Fruit fly (Drosophila melanogaster) whole organism, embryonic: Measurements from ENCODE around the gene Tsp29Fa.

Source experiments
- B-H2 ChIP-seq: fragments of 200-800 bp; sonication (Bioruptor generic); optimal IDR thresholded peaks from 2 replicates; lab custom pipeline; 2018; ENCODE audit warnings: missing biosample characterization, mild to moderate bottlenecking, missing genetic modification characterization
- Bdp1 ChIP-seq: fragments of 200-800 bp; sonication (Bioruptor generic); optimal IDR thresholded peaks from 3 replicates; lab custom pipeline; 2016; ENCODE audit warnings: missing biosample characterization, missing genetic modification characterization
- BtbVII ChIP-seq: fragments of 200-800 bp; sonication (Bioruptor generic); optimal IDR thresholded peaks from 3 replicates; lab custom pipeline; 2017; ENCODE audit warnings: missing biosample characterization, mild to moderate bottlenecking, missing genetic modification characterization
- CG10209 ChIP-seq: fragments of 200-800 bp; sonication (Bioruptor generic); optimal IDR thresholded peaks from 3 replicates; lab custom pipeline; 2017; ENCODE audit warnings: missing biosample characterization, mild to moderate bottlenecking, missing genetic modification characterization, missing genetic modification reagents
- CG11456 ChIP-seq: fragments of 200-800 bp; sonication (Bioruptor generic); IDR thresholded peaks from 3 replicates; pipeline ENCODE4 v1.3.6; 2022; ENCODE audit warnings: missing biosample characterization, missing genetic modification characterization
- CG12744 ChIP-seq: fragments of 200-800 bp; sonication (Bioruptor generic); optimal IDR thresholded peaks from 2 replicates; lab custom pipeline; 2016; ENCODE audit warnings: missing biosample characterization, missing genetic modification characterization
- CG12942 ChIP-seq: fragments of 200-800 bp; sonication (Bioruptor generic); optimal IDR thresholded peaks from 3 replicates; lab custom pipeline; 2016; ENCODE audit warnings: missing biosample characterization, missing genetic modification characterization
- CG15479 ChIP-seq: fragments of 200-800 bp; sonication (Bioruptor generic); optimal IDR thresholded peaks from 3 replicates; lab custom pipeline; 2019; ENCODE audit warnings: missing biosample characterization, mild to moderate bottlenecking, missing genetic modification characterization, moderate library complexity
- CG18619 ChIP-seq: fragments of 200-800 bp; sonication (Bioruptor generic); optimal IDR thresholded peaks from 3 replicates; lab custom pipeline; 2017; ENCODE audit warnings: missing biosample characterization, mild to moderate bottlenecking, missing genetic modification characterization
- CG2875 ChIP-seq: fragments of 200-800 bp; sonication (Bioruptor generic); optimal IDR thresholded peaks from 2 replicates; lab custom pipeline; 2017; ENCODE audit warnings: missing biosample characterization, mild to moderate bottlenecking, missing genetic modification characterization, missing genetic modification reagents
- CG2889 ChIP-seq: fragments of 200-800 bp; sonication (Bioruptor generic); IDR thresholded peaks from 3 replicates; pipeline ENCODE4 v1.3.6; 2022; ENCODE audit warnings: missing biosample characterization, missing genetic modification characterization
- CG31365 ChIP-seq: fragments of 200-800 bp; sonication (Bioruptor generic); optimal IDR thresholded peaks from 2 replicates; lab custom pipeline; 2018; ENCODE audit warnings: missing biosample characterization, mild to moderate bottlenecking, missing genetic modification characterization
- CG31388 ChIP-seq: fragments of 200-800 bp; sonication (Bioruptor generic); optimal IDR thresholded peaks from 2 replicates; lab custom pipeline; 2016; ENCODE audit warnings: missing biosample characterization, missing genetic modification characterization
- CG32767 ChIP-seq: fragments of 200-800 bp; sonication (Bioruptor generic); IDR thresholded peaks from 2 replicates; pipeline ENCODE4 v1.3.6; 2022; ENCODE audit warnings: missing biosample characterization, missing genetic modification characterization
- CG34224 ChIP-seq: fragments of 200-800 bp; sonication (Bioruptor generic); IDR thresholded peaks from 3 replicates; pipeline ENCODE4 v1.3.6; 2022; ENCODE audit warnings: missing biosample characterization, missing genetic modification characterization; ENCODE audit not compliant: partially characterized antibody
- CG34376 ChIP-seq: fragments of 200-800 bp; sonication (Bioruptor generic); optimal IDR thresholded peaks from 2 replicates; lab custom pipeline; 2018; ENCODE audit warnings: missing biosample characterization, mild to moderate bottlenecking, missing genetic modification characterization
- CG4617 ChIP-seq: fragments of 200-800 bp; sonication (Bioruptor generic); optimal IDR thresholded peaks from 3 replicates; lab custom pipeline; 2016; ENCODE audit warnings: missing biosample characterization, missing genetic modification characterization, borderline replicate concordance
- CG4730 ChIP-seq: fragments of 200-800 bp; sonication (Bioruptor generic); IDR thresholded peaks from 2 replicates; pipeline ENCODE4 v1.3.6; 2022; ENCODE audit warnings: missing biosample characterization, missing genetic modification characterization
- CG6689 ChIP-seq: fragments of 200-800 bp; sonication (Bioruptor generic); IDR thresholded peaks from 2 replicates; pipeline ENCODE4 v1.3.6; 2022; ENCODE audit warnings: missing biosample characterization, missing genetic modification characterization
- CG7271 ChIP-seq: fragments of 200-800 bp; sonication (Bioruptor generic); optimal IDR thresholded peaks from 2 replicates; lab custom pipeline; 2018; ENCODE audit warnings: missing biosample characterization, mild to moderate bottlenecking, missing genetic modification characterization, moderate library complexity
- GATAe ChIP-seq: fragments of 200-800 bp; sonication (Bioruptor generic); conservative IDR thresholded peaks from 2 replicates; pipeline ENCODE4 v1.3.6; 2022; ENCODE audit warnings: missing biosample characterization, missing genetic modification characterization
- Hey ChIP-seq: fragments of 200-800 bp; sonication (Bioruptor generic); optimal IDR thresholded peaks from 3 replicates; lab custom pipeline; 2018; ENCODE audit warnings: missing biosample characterization, mild to moderate bottlenecking, missing genetic modification characterization
- HmgD ChIP-seq: fragments of 200-800 bp; sonication (Bioruptor generic); optimal IDR thresholded peaks from 3 replicates; lab custom pipeline; 2016; ENCODE audit warnings: missing biosample characterization, missing genetic modification characterization
- Hr39 ChIP-seq: fragments of >200 bp; optimal IDR thresholded peaks from 2 replicates; lab custom pipeline; 2017
- Hsf ChIP-seq: fragments of 200-800 bp; sonication (Bioruptor generic); optimal IDR thresholded peaks from 3 replicates; lab custom pipeline; 2016; ENCODE audit warnings: missing biosample characterization, missing genetic modification characterization
- Med ChIP-seq: fragments of 200-800 bp; sonication (Bioruptor generic); peaks from one replicate; lab custom pipeline; 2016; ENCODE audit warnings: missing biosample characterization, missing genetic modification characterization, mild to moderate bottlenecking, inconsistent platforms, moderate library complexity
- NK7.1 ChIP-seq: fragments of 200-800 bp; sonication (Bioruptor generic); optimal IDR thresholded peaks from 3 replicates; lab custom pipeline; 2016; ENCODE audit warnings: missing biosample characterization, missing genetic modification characterization
- Nf-YA ChIP-seq: fragments of 200-800 bp; sonication (Bioruptor generic); IDR thresholded peaks from 2 replicates; pipeline ENCODE4 v1.3.6; 2022; ENCODE audit warnings: missing biosample characterization, missing genetic modification characterization
- Opbp ChIP-seq: fragments of 200-800 bp; sonication (Bioruptor generic); IDR thresholded peaks from 3 replicates; pipeline ENCODE4 v1.3.6; 2022; ENCODE audit warnings: missing biosample characterization, missing genetic modification characterization; ENCODE audit not compliant: partially characterized antibody
- Spps ChIP-seq: fragments of 200-800 bp; sonication (Bioruptor generic); optimal IDR thresholded peaks from 2 replicates; lab custom pipeline; 2018; ENCODE audit warnings: missing biosample characterization, mild to moderate bottlenecking, missing genetic modification characterization
- ap ChIP-seq: fragments of 200-800 bp; sonication (Bioruptor generic); IDR thresholded peaks from 2 replicates; pipeline ENCODE4 v1.3.6; 2022; ENCODE audit warnings: missing biosample characterization, missing genetic modification characterization
- ara ChIP-seq: fragments of 200-800 bp; sonication (Bioruptor generic); IDR thresholded peaks from 2 replicates; pipeline ENCODE4 v1.3.6; 2022; ENCODE audit warnings: missing biosample characterization, missing genetic modification characterization
- ash1 ChIP-seq: fragments of 200-800 bp; sonication (Bioruptor generic); optimal IDR thresholded peaks from 2 replicates; lab custom pipeline; 2018; ENCODE audit warnings: missing biosample characterization, mild to moderate bottlenecking, missing genetic modification characterization
- chm ChIP-seq: fragments of 200-800 bp; sonication (Bioruptor generic); IDR thresholded peaks from 2 replicates; pipeline ENCODE4 v1.3.6; 2022; ENCODE audit warnings: missing biosample characterization, missing genetic modification characterization
- ci ChIP-seq: fragments of 200-800 bp; sonication (Bioruptor generic); IDR thresholded peaks from 3 replicates; pipeline ENCODE4 v1.3.6; 2022; ENCODE audit warnings: missing biosample characterization, missing genetic modification characterization
- cwo ChIP-seq: fragments of 200-800 bp; sonication (Bioruptor generic); optimal IDR thresholded peaks from 3 replicates; lab custom pipeline; 2017; ENCODE audit warnings: missing biosample characterization, missing genetic modification characterization, mild to moderate bottlenecking, moderate library complexity, missing genetic modification reagents
- fu2 ChIP-seq: fragments of 200-800 bp; sonication (Bioruptor generic); optimal IDR thresholded peaks from 2 replicates; lab custom pipeline; 2016; ENCODE audit warnings: missing biosample characterization, missing genetic modification characterization
- gem ChIP-seq: fragments of 200-800 bp; sonication (Bioruptor generic); optimal IDR thresholded peaks from 2 replicates; lab custom pipeline; 2019; ENCODE audit warnings: missing biosample characterization, mild to moderate bottlenecking, missing genetic modification characterization, moderate library complexity
- grn ChIP-seq: fragments of 200-800 bp; sonication (Bioruptor generic); optimal IDR thresholded peaks from 3 replicates; lab custom pipeline; 2017; ENCODE audit warnings: missing biosample characterization, missing genetic modification characterization
- jing ChIP-seq: fragments of 200-800 bp; sonication (Bioruptor generic); optimal IDR thresholded peaks from 2 replicates; lab custom pipeline; 2018; ENCODE audit warnings: missing biosample characterization, mild to moderate bottlenecking, missing genetic modification characterization
- kni ChIP-seq: fragments of 200-800 bp; sonication (Bioruptor generic); optimal IDR thresholded peaks from 3 replicates; lab custom pipeline; 2017; ENCODE audit warnings: mild to moderate bottlenecking, missing biosample characterization, missing genetic modification reagents, missing genetic modification characterization
- org-1 ChIP-seq: fragments of 200-800 bp; sonication (Bioruptor generic); optimal IDR thresholded peaks from 2 replicates; lab custom pipeline; 2017; ENCODE audit warnings: missing biosample characterization, missing genetic modification characterization
- p53 ChIP-seq: fragments of 200-800 bp; sonication (Bioruptor generic); optimal IDR thresholded peaks from 2 replicates; lab custom pipeline; 2016; ENCODE audit warnings: missing biosample characterization, missing genetic modification characterization
- pfk ChIP-seq: fragments of 200-800 bp; sonication (Bioruptor generic); optimal IDR thresholded peaks from 2 replicates; lab custom pipeline; 2018; ENCODE audit warnings: missing biosample characterization, mild to moderate bottlenecking, missing genetic modification characterization, moderate library complexity
- pho ChIP-seq: fragments of 200-800 bp; sonication (Bioruptor generic); optimal IDR thresholded peaks from 2 replicates; lab custom pipeline; 2016; ENCODE audit warnings: missing biosample characterization, missing genetic modification characterization
- prd ChIP-seq, 3 experiments: fragments of >200 bp in 2 of 3; fragments of 200-800 bp in 1 of 3; sonication (Bioruptor generic) in 1 of 3; optimal IDR thresholded peaks in 2 of 3; IDR thresholded peaks in 1 of 3; 2 replicates in 2 of 3; 3 replicates in 1 of 3; pipeline versions ENCODE4 v1.3.6 to Lab custom; 2017 to 2022; ENCODE audit warnings: missing biosample characterization in 1 of 3, missing genetic modification characterization in 1 of 3
- slbo ChIP-seq: fragments of 200-800 bp; sonication (Bioruptor generic); IDR thresholded peaks from 2 replicates; pipeline ENCODE4 v1.3.6; 2022; ENCODE audit warnings: missing biosample characterization, missing genetic modification characterization
- slp2 ChIP-seq: fragments of 200-800 bp; sonication (Bioruptor generic); optimal IDR thresholded peaks from 2 replicates; lab custom pipeline; 2016; ENCODE audit warnings: missing biosample characterization, missing genetic modification characterization
- ttk ChIP-seq: fragments of 200-800 bp; sonication (Bioruptor generic); IDR thresholded peaks from 2 replicates; pipeline ENCODE4 v2.1.2; 2022; ENCODE audit warnings: missing biosample characterization, missing genetic modification characterization
- tx ChIP-seq: fragments of 200-800 bp; sonication (Bioruptor generic); optimal IDR thresholded peaks from 2 replicates; lab custom pipeline; 2016; ENCODE audit warnings: missing biosample characterization, missing genetic modification characterization
- unc-4 ChIP-seq: fragments of 200-800 bp; sonication (Bioruptor generic); IDR thresholded peaks from 2 replicates; pipeline ENCODE4 v1.3.6; 2022; ENCODE audit warnings: missing biosample characterization, missing genetic modification characterization; ENCODE audit not compliant: partially characterized antibody

The Tsp29Fa gene

dm6 chr2L:8937003-8937402 is 3.2 kb downstream of the Tsp29Fa start, which contains the start of gene Tsp29Fb (continued):
- TF ChIP-seq p53 (no peak), ara (GFP tag; lab: Robert Waterston, UW) (peak; percentile 45; the same call in 1 of the 2 replicates), CG7271 (tag; lab: Kevin White, UChicago) (no peak), CG6689 (peak; percentile 60), CG12744 (GFP tag; lab: Kevin White, UChicago) (peak; percentile 29), CG15479 (no peak), Hey (tag; lab: Kevin White, UChicago) (no peak), CG4730 (GFP tag; lab: Robert Waterston, UW) (0 out of 2 replicates have a peak, but pooled peaks have one; percentile 45), HmgD (GFP tag; lab: Kevin White, UChicago) (no peak), Opbp (GFP tag; lab: Robert Waterston, UW) (no peak), unc-4 (GFP tag; lab: Robert Waterston, UW) (no peak), Hr39 (lab: Kevin White, UChicago) (no peak), ci (GFP tag; lab: Robert Waterston, UW) (peak; percentile 55; the same call in 2 of the 3 replicates), Med (GFP tag; lab: Kevin White, UChicago) (peak; percentile 89), CG11456 (peak; percentile 63; the same call in 2 of the 3 replicates), tx (GFP tag; lab: Kevin White, UChicago) (peak; percentile 28), Spps (no peak), pho (peak; percentile 60), gem (peak; percentile 88), pfk (GFP tag; lab: Kevin White, UChicago) (no peak), CG32767 (GFP tag; lab: Robert Waterston, UW) (peak; percentile 19; the same call in 1 of the 2 replicates), prd (optimal IDR thresholded peaks at IDR 0.05; lab: Kevin White, UChicago) (no peak), prd (GFP tag; IDR thresholded peaks at IDR 0.05; lab: Robert Waterston, UW) (peak; percentile 72), CG34376 (GFP tag; lab: Kevin White, UChicago) (no peak), CG31365 (no peak), CG12942 (GFP tag; lab: Kevin White, UChicago) (peak; percentile 35), CG31388 (peak; percentile 37), CG10209 (GFP tag; lab: Kevin White, UChicago) (peak; percentile 83), cwo (GFP tag; lab: Kevin White, UChicago) (peak; percentile 84), slp2 (GFP tag; lab: Kevin White, UChicago) (peak; percentile 45), chm (GFP tag; lab: Robert Waterston, UW) (no peak), slbo (GFP tag; lab: Robert Waterston, UW) (peak; percentile 78), fu2 (GFP tag; lab: Kevin White, UChicago) (peak; percentile 57), CG2875 (GFP tag; lab: Kevin White, UChicago) (peak; percentile 7), CG18619 (GFP tag; lab: Kevin White, UChicago) (peak; percentile 69), B-H2 (peak; percentile 73), Bdp1 (peak; percentile 14), CG2889 (GFP tag; lab: Robert Waterston, UW) (no peak), Hsf (GFP tag; lab: Kevin White, UChicago) (peak; percentile 58), CG4617 (peak; percentile 0), Nf-YA (GFP tag; lab: Robert Waterston, UW) (peak; percentile 45; the same call in 1 of the 2 replicates), org-1 (GFP tag; lab: Kevin White, UChicago) (peak; percentile 71), jing (GFP tag; lab: Kevin White, UChicago) (peak; percentile 34), ash1 (GFP tag; lab: Kevin White, UChicago) (no peak), NK7.1 (GFP tag; lab: Kevin White, UChicago) (no peak), CG34224 (GFP tag; lab: Robert Waterston, UW) (no peak), GATAe (GFP tag; lab: Robert Waterston, UW) (peak; percentile 63; the same call in 1 of the 2 replicates), kni (GFP tag; lab: Kevin White, UChicago) (no peak), BtbVII (GFP tag; lab: Kevin White, UChicago) (peak; percentile 70), grn (GFP tag; lab: Kevin White, UChicago) (no peak), ttk (GFP tag; lab: Robert Waterston, UW) (peak; percentile 51), ap (peak; percentile 35; the same call in 1 of the 2 replicates)
